Fruit fly (Drosophila melanogaster): Measurements from ENCODE around the gene CG2975.

DNA sequence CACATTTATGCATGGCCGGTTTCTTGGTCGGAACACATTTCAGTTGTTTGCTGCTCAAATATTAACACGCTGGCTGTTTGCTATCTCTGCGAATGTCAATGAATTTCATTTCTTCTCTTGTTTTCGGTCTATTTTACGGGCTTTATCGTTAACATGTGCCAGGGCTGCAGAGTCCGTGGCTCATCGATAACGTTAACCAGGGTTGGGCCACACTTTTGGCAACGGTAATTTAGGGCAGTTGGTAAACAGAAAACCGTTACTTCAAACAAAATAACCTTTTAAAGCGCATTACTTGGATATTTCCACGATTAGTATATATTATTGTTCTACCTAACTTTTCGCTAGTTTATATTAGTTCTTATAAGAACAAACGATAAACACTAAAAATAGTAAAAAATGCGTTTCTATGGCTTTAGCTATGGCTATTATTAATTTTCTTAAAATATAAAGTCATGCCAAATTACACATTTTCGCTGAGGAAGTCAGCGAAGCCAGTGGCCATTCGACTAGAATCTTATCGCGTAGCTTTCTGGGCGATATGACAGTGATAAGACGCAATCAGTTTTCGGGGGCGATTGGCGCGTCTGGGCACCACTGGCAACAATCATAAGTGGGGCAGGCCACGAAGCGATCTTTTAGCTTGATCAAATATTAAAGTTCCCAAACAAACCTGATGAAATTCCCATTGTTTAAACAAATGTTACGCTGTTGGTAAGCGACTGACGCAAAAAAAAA lies 43.2 kb downstream of the CG2975 start:
- TF ChIP-seq Taf1 (GFP tag; IDR thresholded peaks at IDR 0.05), result no peak
- TF ChIP-seq Xrp1 (GFP tag; IDR thresholded peaks at IDR 0.05), result no peak; the same call in none of the 2 replicates

Measured in whole organism, embryonic.